Fruit fly (Drosophila melanogaster): ENCODE results near the gene CG14568.

dm6 chr3L:21731104-21731600 lies 2.1 kb downstream of the CG14568 start, which contains the start of gene CG14569:
- TF ChIP-seq Met (GFP tag; optimal IDR thresholded peaks at IDR 0.05): no peak
- TF ChIP-seq topi (GFP tag; optimal IDR thresholded peaks at IDR 0.05): no peak
- TF ChIP-seq CG11762 (GFP tag; optimal IDR thresholded peaks at IDR 0.05; ENCODE audit: insufficient read depth): no peak
- no peak for TF ChIP-seq salr (GFP tag; optimal IDR thresholded peaks at IDR 0.05)
- TF ChIP-seq Gug (GFP tag; IDR thresholded peaks at IDR 0.05): no peak
- no peak for TF ChIP-seq CG3032 (tag; optimal IDR thresholded peaks at IDR 0.05)
- TF ChIP-seq CG4318 (GFP tag; optimal IDR thresholded peaks at IDR 0.05): no peak

Measured in whole organism, prepupa.